Fruit fly (Drosophila melanogaster): ENCODE measurements around the gene CG11816.
A peak's percentile ranks its signal among the peaks of the same experiment; 100 is the strongest.

The CG11816 gene

dm6 chrX:13586888-13587287 is 31.3 kb upstream of the CG11816 start:
- TF ChIP-seq CG4496 (GFP tag; IDR thresholded peaks at IDR 0.05): no peak
- TF ChIP-seq CG10348 (GFP tag; IDR thresholded peaks at IDR 0.05): no peak
- no peak for TF ChIP-seq Ets98B (GFP tag; IDR thresholded peaks at IDR 0.05)
- TF ChIP-seq D1 (tag; optimal IDR thresholded peaks at IDR 0.05): no peak
- no peak for TF ChIP-seq rn (GFP tag; IDR thresholded peaks at IDR 0.05)
- TF ChIP-seq CG8301 (tag; optimal IDR thresholded peaks at IDR 0.05): no peak
- TF ChIP-seq Snoo (tag; optimal IDR thresholded peaks at IDR 0.05): no peak
- TF ChIP-seq CG14655 (GFP tag; optimal IDR thresholded peaks at IDR 0.05): no peak
- TF ChIP-seq Pif1A (GFP tag; optimal IDR thresholded peaks at IDR 0.05): no peak
- TF ChIP-seq Pif1B (GFP tag; optimal IDR thresholded peaks at IDR 0.05): no peak
- TF ChIP-seq fd96Ca (GFP tag; IDR thresholded peaks at IDR 0.05): no peak

dm6 chrX:13579322-13579721 is 23.7 kb upstream of the CG11816 start:
- TF ChIP-seq CG13204 (GFP tag; optimal IDR thresholded peaks at IDR 0.05) (no peak), CG17806 (tag; optimal IDR thresholded peaks at IDR 0.05) (no peak), CG4496 (GFP tag; IDR thresholded peaks at IDR 0.05) (no peak), Pif1B (GFP tag; optimal IDR thresholded peaks at IDR 0.05) (no peak), rn (GFP tag; IDR thresholded peaks at IDR 0.05) (no peak), fd96Ca (GFP tag; IDR thresholded peaks at IDR 0.05) (no peak), Ets98B (GFP tag; IDR thresholded peaks at IDR 0.05) (no peak), CG10348 (GFP tag; IDR thresholded peaks at IDR 0.05) (no peak), CG34367 (tag; optimal IDR thresholded peaks at IDR 0.05) (no peak)

dm6 chrX:13572382-13572781 is 16.8 kb upstream of the CG11816 start:
- TF ChIP-seq rn (GFP tag; IDR thresholded peaks at IDR 0.05) (no peak), gl (tag; optimal IDR thresholded peaks at IDR 0.05) (no peak), Pif1B (GFP tag; optimal IDR thresholded peaks at IDR 0.05) (peak; percentile 45), CG17806 (tag; optimal IDR thresholded peaks at IDR 0.05) (peak; percentile 27), Ets98B (GFP tag; IDR thresholded peaks at IDR 0.05) (peak; percentile 14; the same call in 1 of the 2 replicates), CG10348 (GFP tag; IDR thresholded peaks at IDR 0.05) (no peak), CG8301 (tag; optimal IDR thresholded peaks at IDR 0.05) (peak; percentile 59), CG8159 (tag; optimal IDR thresholded peaks at IDR 0.05) (peak; percentile 45), EcR (GFP tag; optimal IDR thresholded peaks at IDR 0.05) (no peak), CG34367 (tag; optimal IDR thresholded peaks at IDR 0.05) (no peak), CG15710 (tag; optimal IDR thresholded peaks at IDR 0.05) (peak; percentile 5), CG9948 (tag; optimal IDR thresholded peaks at IDR 0.05) (peak; percentile 40), CG12605 (GFP tag; IDR thresholded peaks at IDR 0.05) (no peak), D1 (tag; optimal IDR thresholded peaks at IDR 0.05) (no peak), CG32121 (GFP tag; IDR thresholded peaks at IDR 0.05) (peak; percentile 22; the same call in 1 of the 2 replicates), Pif1A (GFP tag; optimal IDR thresholded peaks at IDR 0.05) (peak; percentile 51), Snoo (tag; optimal IDR thresholded peaks at IDR 0.05) (peak; percentile 24), CG4496 (GFP tag; IDR thresholded peaks at IDR 0.05) (0 out of 3 replicates have a peak, but pooled peaks have one; percentile 23), CG13204 (GFP tag; optimal IDR thresholded peaks at IDR 0.05) (no peak), fd96Ca (GFP tag; IDR thresholded peaks at IDR 0.05) (no peak), CG14655 (GFP tag; optimal IDR thresholded peaks at IDR 0.05) (peak; percentile 73)

dm6 chrX:13570255-13570654 is 14.7 kb upstream of the CG11816 start:
- no peak for TF ChIP-seq gl (tag; optimal IDR thresholded peaks at IDR 0.05)
- peak; percentile 25 for TF ChIP-seq EcR (GFP tag; optimal IDR thresholded peaks at IDR 0.05)
- no peak for TF ChIP-seq CG4496 (GFP tag; IDR thresholded peaks at IDR 0.05)
- TF ChIP-seq fd96Ca (GFP tag; IDR thresholded peaks at IDR 0.05): no peak

- no peak for TF ChIP-seq CG8301 (tag; optimal IDR thresholded peaks at IDR 0.05)
- TF ChIP-seq CG17806 (tag; optimal IDR thresholded peaks at IDR 0.05): no peak
- TF ChIP-seq Pif1A (GFP tag; optimal IDR thresholded peaks at IDR 0.05): no peak
- TF ChIP-seq gl (tag; optimal IDR thresholded peaks at IDR 0.05): no peak
- TF ChIP-seq CG8159 (tag; optimal IDR thresholded peaks at IDR 0.05): no peak
- no peak for TF ChIP-seq CG34367 (tag; optimal IDR thresholded peaks at IDR 0.05)
Observed at dm6 chrX:13568841-13569240, 13.2 kb upstream of the CG11816 start.

dm6 chrX:13568127-13568526 is 12.5 kb upstream of the CG11816 start:
- TF ChIP-seq CG8301 (tag; optimal IDR thresholded peaks at IDR 0.05) (no peak), CG15710 (tag; optimal IDR thresholded peaks at IDR 0.05) (peak; percentile 33), CG34367 (tag; optimal IDR thresholded peaks at IDR 0.05) (no peak), CG12605 (GFP tag; IDR thresholded peaks at IDR 0.05) (peak; percentile 40; the same call in 1 of the 2 replicates), CG32121 (GFP tag; IDR thresholded peaks at IDR 0.05) (peak; percentile 34; the same call in 1 of the 2 replicates), CG8159 (tag; optimal IDR thresholded peaks at IDR 0.05) (peak; percentile 47), CG14655 (GFP tag; optimal IDR thresholded peaks at IDR 0.05) (peak; percentile 33), Pif1B (GFP tag; optimal IDR thresholded peaks at IDR 0.05) (peak; percentile 58), Ets98B (GFP tag; IDR thresholded peaks at IDR 0.05) (peak; percentile 25; the same call in 1 of the 2 replicates), CG4496 (GFP tag; IDR thresholded peaks at IDR 0.05) (peak; percentile 66; the same call in 2 of the 3 replicates), fd96Ca (GFP tag; IDR thresholded peaks at IDR 0.05) (0 out of 3 replicates have a peak, but pooled peaks have one; percentile 13), CG10348 (GFP tag; IDR thresholded peaks at IDR 0.05) (no peak), Pif1A (GFP tag; optimal IDR thresholded peaks at IDR 0.05) (peak; percentile 67), CG13204 (GFP tag; optimal IDR thresholded peaks at IDR 0.05) (no peak), Snoo (tag; optimal IDR thresholded peaks at IDR 0.05) (peak; percentile 47), rn (GFP tag; IDR thresholded peaks at IDR 0.05) (no peak), CG9948 (tag; optimal IDR thresholded peaks at IDR 0.05) (peak; percentile 14), gl (tag; optimal IDR thresholded peaks at IDR 0.05) (no peak), EcR (GFP tag; optimal IDR thresholded peaks at IDR 0.05) (no peak), CG17806 (tag; optimal IDR thresholded peaks at IDR 0.05) (peak; percentile 26), D1 (tag; optimal IDR thresholded peaks at IDR 0.05) (no peak)

All from whole organism, pupa.